Fruit fly (Drosophila melanogaster) whole organism, embryonic: ENCODE measurements around the gene dpr20.

Experiments used
- Antp ChIP-seq: fragments of 200-800 bp; sonication (Bioruptor generic); optimal IDR thresholded peaks from 3 replicates; lab custom pipeline; 2016; ENCODE audit warnings: missing biosample characterization, missing genetic modification characterization
- Asciz ChIP-seq: fragments of 200-800 bp; sonication (Bioruptor generic); optimal IDR thresholded peaks from 2 replicates; lab custom pipeline; 2017; ENCODE audit warnings: missing biosample characterization, mild to moderate bottlenecking, missing genetic modification characterization, missing genetic modification reagents
- Awh ChIP-seq: fragments of 200-800 bp; sonication (Bioruptor generic); IDR thresholded peaks from 2 replicates; pipeline ENCODE4, ENCODE4 v1.3.6; 2022; ENCODE audit warnings: missing biosample characterization, missing genetic modification characterization
- CG16779 ChIP-seq: fragments of 200-800 bp; sonication (Bioruptor generic); IDR thresholded peaks from 2 replicates; pipeline ENCODE4 v1.3.6; 2022; ENCODE audit warnings: missing biosample characterization, missing genetic modification characterization
- CG6654 ChIP-seq: fragments of 200-800 bp; sonication (Bioruptor generic); optimal IDR thresholded peaks from 2 replicates; lab custom pipeline; 2017; ENCODE audit warnings: missing biosample characterization, mild to moderate bottlenecking, missing genetic modification characterization
- CG8290 ChIP-seq, 3 experiments: fragments of 200-800 bp; sonication (Bioruptor generic); optimal IDR thresholded peaks; 2 replicates each; lab custom pipeline; 2016 to 2019; ENCODE audit warnings: missing biosample characterization in 3 of 3, missing genetic modification characterization in 3 of 3, mild to moderate bottlenecking in 2 of 3, moderate library complexity in 1 of 3
- YL-1 ChIP-seq: fragments of 200-800 bp; sonication (Bioruptor generic); optimal IDR thresholded peaks from 3 replicates; lab custom pipeline; 2017; ENCODE audit warnings: missing biosample characterization, mild to moderate bottlenecking, missing genetic modification characterization
- br ChIP-seq: fragments of >200 bp; optimal IDR thresholded peaks from 2 replicates; lab custom pipeline; 2017
- nau ChIP-seq: fragments of 200-800 bp; sonication (Bioruptor generic); optimal IDR thresholded peaks from 3 replicates; lab custom pipeline; 2017; ENCODE audit warnings: missing biosample characterization, mild to moderate bottlenecking, missing genetic modification characterization, missing genetic modification reagents
- sim ChIP-seq: fragments of 200-800 bp; sonication (Bioruptor generic); IDR thresholded peaks from 2 replicates; pipeline ENCODE4 v1.3.6; 2022; ENCODE audit warnings: missing biosample characterization, missing genetic modification characterization
- tll ChIP-seq, 2 experiments: fragments of 200-800 bp in 1 of 2; fragments of >200 bp in 1 of 2; sonication (Bioruptor generic) in 1 of 2; optimal IDR thresholded peaks; 2 replicates each; lab custom pipeline; 2017 to 2019; ENCODE audit warnings: missing biosample characterization in 2 of 2, missing genetic modification characterization in 2 of 2, mild to moderate bottlenecking in 1 of 2, moderate library complexity in 1 of 2
- trem ChIP-seq: fragments of 200-800 bp; optimal IDR thresholded peaks from 3 replicates; lab custom pipeline; 2019; ENCODE audit warnings: missing biosample characterization, mild to moderate bottlenecking, missing genetic modification characterization, moderate library complexity
- unc-4 ChIP-seq: fragments of 200-800 bp; sonication (Bioruptor generic); IDR thresholded peaks from 2 replicates; pipeline ENCODE4 v1.3.6; 2022; ENCODE audit warnings: missing biosample characterization, missing genetic modification characterization; ENCODE audit not compliant: partially characterized antibody

dm6 chr3L:888372-888771 lies 31.3 kb upstream of the dpr20 start:
- TF ChIP-seq CG8290 (GFP tag; optimal IDR thresholded peaks at IDR 0.05; lab: Kevin White, UChicago): no peak
- no peak for TF ChIP-seq CG8290 (tag; optimal IDR thresholded peaks at IDR 0.05; lab: Kevin White, UChicago)
- TF ChIP-seq Antp: no peak
- no peak for TF ChIP-seq unc-4
- TF ChIP-seq tll (GFP tag; optimal IDR thresholded peaks at IDR 0.05; lab: Kevin White, UChicago): no peak
- TF ChIP-seq YL-1: no peak
- TF ChIP-seq Awh (GFP tag; lab: Robert Waterston, UW): no peak
- TF ChIP-seq CG16779 (GFP tag; lab: Robert Waterston, UW): no peak
- no peak for TF ChIP-seq trem
- TF ChIP-seq br (lab: Kevin White, UChicago): no peak
- no peak for TF ChIP-seq Asciz (GFP tag; lab: Kevin White, UChicago)
- no peak for TF ChIP-seq sim (GFP tag; lab: Robert Waterston, UW)
- TF ChIP-seq nau: no peak
- TF ChIP-seq CG6654 (GFP tag; lab: Kevin White, UChicago): no peak
